Worm (Caenorhabditis elegans) whole organism, mixed stage, embryonic: ENCODE measurements around the gene srh-15.

Experiments used
- blmp-1 ChIP-seq: fragments of 150-350 bp; optimal IDR thresholded peaks from 2 replicates; lab custom pipeline; 2014; ENCODE audit warnings: missing biosample characterization, missing genetic modification characterization
- elt-3 ChIP-seq: fragments of 150-350 bp; optimal IDR thresholded peaks from 2 replicates; lab custom pipeline; 2014; ENCODE audit warnings: missing biosample characterization, missing genetic modification characterization
- lin-13 ChIP-seq: fragments of 150-350 bp; optimal IDR thresholded peaks from 2 replicates; lab custom pipeline; 2014; ENCODE audit warnings: missing biosample characterization, missing genetic modification characterization
- lsy-2 ChIP-seq: fragments of 150-350 bp; optimal IDR thresholded peaks from 2 replicates; lab custom pipeline; 2014; ENCODE audit warnings: missing biosample characterization, missing genetic modification characterization
- nhr-12 ChIP-seq: fragments of 150-350 bp; optimal IDR thresholded peaks from 2 replicates; lab custom pipeline; 2014; ENCODE audit warnings: missing biosample characterization, missing genetic modification characterization
- nhr-237 ChIP-seq: fragments of 150-350 bp; optimal IDR thresholded peaks from 2 replicates; lab custom pipeline; 2014; ENCODE audit warnings: missing biosample characterization, missing genetic modification characterization
- nhr-76 ChIP-seq: sonication (generic microtip); optimal IDR thresholded peaks from 2 replicates; lab custom pipeline; 2017; ENCODE audit warnings: missing biosample characterization, missing genetic modification characterization
- sem-2 ChIP-seq: fragments of 200-800 bp; sonication (Bioruptor generic); optimal IDR thresholded peaks from 2 replicates; lab custom pipeline; 2018; ENCODE audit warnings: mild to moderate bottlenecking, missing genetic modification characterization, missing compliant biosample characterization
- snpc-4 ChIP-seq: fragments of 150-350 bp; optimal IDR thresholded peaks from 2 replicates; lab custom pipeline; 2014; ENCODE audit warnings: missing biosample characterization, missing genetic modification characterization
- ztf-11 ChIP-seq: fragments of 150-350 bp; optimal IDR thresholded peaks from 2 replicates; lab custom pipeline; 2014; ENCODE audit warnings: missing biosample characterization, missing genetic modification characterization

DNA sequence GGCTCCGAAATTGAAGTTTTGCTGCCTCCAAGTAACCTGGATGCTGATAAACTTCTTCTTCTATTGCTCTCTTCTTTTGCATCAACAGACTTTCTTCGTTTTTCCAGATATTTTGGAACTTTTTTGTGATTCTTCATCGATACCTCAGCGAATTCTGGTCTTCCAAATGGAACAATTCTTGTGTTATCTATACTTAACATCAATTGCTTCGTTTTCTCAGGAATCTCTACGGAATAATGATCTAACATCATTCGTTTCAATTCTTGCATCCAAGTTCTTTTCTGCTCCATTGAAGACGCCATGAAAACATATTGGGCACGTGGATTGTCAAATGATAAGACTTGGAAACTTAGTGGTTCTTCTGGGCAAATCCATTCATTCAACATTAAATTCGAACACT, 44.8 kb upstream of the srh-15 start, which contains the start of gene F32F2.4:
- TF ChIP-seq snpc-4 (tag; lab: Kevin White, UChicago) = no peak
- TF ChIP-seq lsy-2 (tag; lab: Kevin White, UChicago) = no peak
- TF ChIP-seq ztf-11 (tag; lab: Kevin White, UChicago) = no peak
- TF ChIP-seq nhr-76 = no peak
- TF ChIP-seq nhr-237 = no peak
- no peak for TF ChIP-seq lin-13 (tag; lab: Kevin White, UChicago)
- no peak for TF ChIP-seq blmp-1 (tag; lab: Kevin White, UChicago)
- TF ChIP-seq nhr-12 (tag; lab: Kevin White, UChicago) = no peak
- TF ChIP-seq elt-3 (tag; lab: Kevin White, UChicago) = no peak
- TF ChIP-seq sem-2 (GFP tag; lab: Kevin White, UChicago) = no peak
